Worm (Caenorhabditis elegans): ENCODE data around the gene clec-156.

clec-156 gene

ce11 chrIII:4842173-4842572 is at the start of gene clec-156:
clec-156 (minus strand) TSS chrIII:4842273.
- TF ChIP-seq ref-1 (GFP tag; conservative IDR thresholded peaks at IDR 0.05): no peak
- TF ChIP-seq tab-1 (GFP tag; IDR thresholded peaks at IDR 0.05): no peak
- no peak for TF ChIP-seq flt-1 (GFP tag; IDR thresholded peaks at IDR 0.05)
- TF ChIP-seq ztf-23 (GFP tag; IDR thresholded peaks at IDR 0.05): no peak
- TF ChIP-seq med-1 (GFP tag; optimal IDR thresholded peaks at IDR 0.05; ENCODE audit: insufficient read depth): no peak
- TF ChIP-seq cog-1 (tag; optimal IDR thresholded peaks at IDR 0.05): no peak
- TF ChIP-seq ztf-29 (GFP tag; IDR thresholded peaks at IDR 0.05): no peak
- TF ChIP-seq T22C8.4 (GFP tag; IDR thresholded peaks at IDR 0.05): no peak
- no peak for TF ChIP-seq klf-2 (GFP tag; conservative IDR thresholded peaks at IDR 0.05)

- TF ChIP-seq tab-1 (GFP tag; IDR thresholded peaks at IDR 0.05) (no peak), klf-2 (GFP tag; conservative IDR thresholded peaks at IDR 0.05) (no peak), cog-1 (tag; optimal IDR thresholded peaks at IDR 0.05) (no peak), ztf-23 (GFP tag; IDR thresholded peaks at IDR 0.05) (no peak), T22C8.4 (GFP tag; IDR thresholded peaks at IDR 0.05) (no peak), ref-1 (GFP tag; conservative IDR thresholded peaks at IDR 0.05) (no peak), med-1 (GFP tag; optimal IDR thresholded peaks at IDR 0.05; ENCODE audit: insufficient read depth) (no peak), flt-1 (GFP tag; IDR thresholded peaks at IDR 0.05) (no peak), ztf-29 (GFP tag; IDR thresholded peaks at IDR 0.05) (no peak)
These were observed 48.9 kb upstream of the clec-156 start, which contains the start of gene F26F4.5 for ce11 chrIII:4890997-4891396. F26F4.5 (minus strand) TSS chrIII:4891252.

ce11 chrIII:4887291-4887690 is 45.2 kb upstream of the clec-156 start, which contains the start of gene clec-6:
clec-6 (minus strand) TSS chrIII:4887444.
- TF ChIP-seq cog-1 (tag; optimal IDR thresholded peaks at IDR 0.05) (no peak), tab-1 (GFP tag; IDR thresholded peaks at IDR 0.05) (no peak)

- no peak for TF ChIP-seq T22C8.4 (GFP tag; IDR thresholded peaks at IDR 0.05)
- TF ChIP-seq klf-2 (GFP tag; conservative IDR thresholded peaks at IDR 0.05): no peak
- no peak for TF ChIP-seq med-1 (GFP tag; optimal IDR thresholded peaks at IDR 0.05; ENCODE audit: insufficient read depth)
- TF ChIP-seq cog-1 (tag; optimal IDR thresholded peaks at IDR 0.05): no peak
- TF ChIP-seq ztf-29 (GFP tag; IDR thresholded peaks at IDR 0.05): no peak
- no peak for TF ChIP-seq tab-1 (GFP tag; IDR thresholded peaks at IDR 0.05)
- no peak for TF ChIP-seq ztf-23 (GFP tag; IDR thresholded peaks at IDR 0.05)
- no peak for TF ChIP-seq flt-1 (GFP tag; IDR thresholded peaks at IDR 0.05)
- TF ChIP-seq ref-1 (GFP tag; conservative IDR thresholded peaks at IDR 0.05): no peak
These were observed 41.4 kb upstream of the clec-156 start, which contains the start of gene clec-5 for ce11 chrIII:4883429-4883828. clec-5 (minus strand) TSS chrIII:4883606.

- TF ChIP-seq klf-2 (GFP tag; conservative IDR thresholded peaks at IDR 0.05) (no peak), cog-1 (tag; optimal IDR thresholded peaks at IDR 0.05) (no peak), ztf-23 (GFP tag; IDR thresholded peaks at IDR 0.05) (no peak), T22C8.4 (GFP tag; IDR thresholded peaks at IDR 0.05) (no peak), flt-1 (GFP tag; IDR thresholded peaks at IDR 0.05) (no peak), med-1 (GFP tag; optimal IDR thresholded peaks at IDR 0.05; ENCODE audit: insufficient read depth) (no peak), ref-1 (GFP tag; conservative IDR thresholded peaks at IDR 0.05) (no peak), tab-1 (GFP tag; IDR thresholded peaks at IDR 0.05) (no peak), ztf-29 (GFP tag; IDR thresholded peaks at IDR 0.05) (no peak)
These were observed 39.9 kb upstream of the clec-156 start for ce11 chrIII:4881955-4882354.

ce11 chrIII:4879445-4879844 is 37.4 kb upstream of the clec-156 start, which contains the start of gene C35D10.1:
C35D10.1 (plus strand) TSS chrIII:4879745.
- TF ChIP-seq med-1 (GFP tag; optimal IDR thresholded peaks at IDR 0.05; ENCODE audit: insufficient read depth) (no peak), ref-1 (GFP tag; conservative IDR thresholded peaks at IDR 0.05) (no peak), cog-1 (tag; optimal IDR thresholded peaks at IDR 0.05) (no peak), flt-1 (GFP tag; IDR thresholded peaks at IDR 0.05) (no peak), T22C8.4 (GFP tag; IDR thresholded peaks at IDR 0.05) (no peak), ztf-29 (GFP tag; IDR thresholded peaks at IDR 0.05) (no peak), klf-2 (GFP tag; conservative IDR thresholded peaks at IDR 0.05) (no peak), ztf-23 (GFP tag; IDR thresholded peaks at IDR 0.05) (no peak), tab-1 (GFP tag; IDR thresholded peaks at IDR 0.05) (no peak)

ce11 chrIII:4878281-4878680 is 36.2 kb upstream of the clec-156 start, which contains the start of the genes tost-1 and arx-6:
tost-1 (minus strand) TSS chrIII:4878311.
arx-6 (plus strand) TSS chrIII:4878658.
- TF ChIP-seq flt-1 (GFP tag; IDR thresholded peaks at IDR 0.05) (no peak), T22C8.4 (GFP tag; IDR thresholded peaks at IDR 0.05) (0 out of 2 replicates have a peak, but pooled peaks have one; percentile 5)

ce11 chrIII:4875663-4876062 is 33.6 kb upstream of the clec-156 start:
- TF ChIP-seq cog-1 (tag; optimal IDR thresholded peaks at IDR 0.05) (no peak), tab-1 (GFP tag; IDR thresholded peaks at IDR 0.05) (no peak), med-1 (GFP tag; optimal IDR thresholded peaks at IDR 0.05; ENCODE audit: insufficient read depth) (no peak), ztf-23 (GFP tag; IDR thresholded peaks at IDR 0.05) (no peak), T22C8.4 (GFP tag; IDR thresholded peaks at IDR 0.05) (no peak), klf-2 (GFP tag; conservative IDR thresholded peaks at IDR 0.05) (no peak), flt-1 (GFP tag; IDR thresholded peaks at IDR 0.05) (no peak), ref-1 (GFP tag; conservative IDR thresholded peaks at IDR 0.05) (no peak), ztf-29 (GFP tag; IDR thresholded peaks at IDR 0.05) (no peak)

ce11 chrIII:4874671-4875070 is 32.6 kb upstream of the clec-156 start, which contains the start of gene C35D10.12:
C35D10.12 (minus strand) TSS chrIII:4874771.
- no peak for TF ChIP-seq tab-1 (GFP tag; IDR thresholded peaks at IDR 0.05)
- no peak for TF ChIP-seq ztf-29 (GFP tag; IDR thresholded peaks at IDR 0.05)
- TF ChIP-seq cog-1 (tag; optimal IDR thresholded peaks at IDR 0.05): no peak
- TF ChIP-seq med-1 (GFP tag; optimal IDR thresholded peaks at IDR 0.05; ENCODE audit: insufficient read depth): no peak
- TF ChIP-seq ref-1 (GFP tag; conservative IDR thresholded peaks at IDR 0.05): no peak
- no peak for TF ChIP-seq klf-2 (GFP tag; conservative IDR thresholded peaks at IDR 0.05)
- no peak for TF ChIP-seq T22C8.4 (GFP tag; IDR thresholded peaks at IDR 0.05)
- no peak for TF ChIP-seq flt-1 (GFP tag; IDR thresholded peaks at IDR 0.05)
- no peak for TF ChIP-seq ztf-23 (GFP tag; IDR thresholded peaks at IDR 0.05)

ce11 chrIII:4873395-4873794 is 31.3 kb upstream of the clec-156 start:
- no peak for TF ChIP-seq klf-2 (GFP tag; conservative IDR thresholded peaks at IDR 0.05)
- TF ChIP-seq ztf-29 (GFP tag; IDR thresholded peaks at IDR 0.05): no peak
- no peak for TF ChIP-seq T22C8.4 (GFP tag; IDR thresholded peaks at IDR 0.05)
- TF ChIP-seq med-1 (GFP tag; optimal IDR thresholded peaks at IDR 0.05; ENCODE audit: insufficient read depth): no peak
- TF ChIP-seq ref-1 (GFP tag; conservative IDR thresholded peaks at IDR 0.05): no peak
- no peak for TF ChIP-seq ztf-23 (GFP tag; IDR thresholded peaks at IDR 0.05)
- TF ChIP-seq tab-1 (GFP tag; IDR thresholded peaks at IDR 0.05): no peak

All from whole organism, midembryonic.